Fruit fly (Drosophila melanogaster) whole organism, embryonic: ENCODE data around the gene PK1-R.
A peak's percentile ranks its signal among the peaks of the same experiment; 100 is the strongest.

Experiments used
- Atf6 ChIP-seq: fragments of 200-800 bp; sonication (Bioruptor generic); IDR thresholded peaks from 2 replicates; pipeline ENCODE4 v1.3.6; 2022; ENCODE audit warnings: missing biosample characterization, missing genetic modification characterization
- Blimp-1 ChIP-seq: fragments of 200-800 bp; sonication (Bioruptor generic); optimal IDR thresholded peaks from 3 replicates; lab custom pipeline; 2018; ENCODE audit warnings: missing biosample characterization, missing genetic modification characterization, mild to moderate bottlenecking, moderate library complexity, missing genetic modification reagents
- CG10366 ChIP-seq: fragments of 200-800 bp; sonication (Bioruptor generic); IDR thresholded peaks from 2 replicates; pipeline ENCODE4 v1.3.6; 2022; ENCODE audit warnings: missing biosample characterization, missing genetic modification characterization
- CG12071 ChIP-seq: fragments of 200-800 bp; sonication (Bioruptor generic); optimal IDR thresholded peaks from 3 replicates; lab custom pipeline; 2018; ENCODE audit warnings: missing biosample characterization, mild to moderate bottlenecking, missing genetic modification characterization
- CG12104 ChIP-seq: fragments of 200-800 bp; sonication (Bioruptor generic); optimal IDR thresholded peaks from 3 replicates; lab custom pipeline; 2016; ENCODE audit warnings: missing biosample characterization, missing genetic modification characterization
- CG1233 ChIP-seq: fragments of 200-800 bp; sonication (Bioruptor generic); optimal IDR thresholded peaks from 4 replicates; lab custom pipeline; 2018; ENCODE audit warnings: missing biosample characterization, mild to moderate bottlenecking, missing genetic modification characterization
- CG13424 ChIP-seq: fragments of 200-800 bp; sonication (Bioruptor generic); optimal IDR thresholded peaks from 2 replicates; lab custom pipeline; 2019; ENCODE audit warnings: missing biosample characterization, mild to moderate bottlenecking, missing genetic modification characterization, moderate library complexity
- CG14050 ChIP-seq: fragments of 200-800 bp; sonication (Bioruptor generic); IDR thresholded peaks from 3 replicates; pipeline ENCODE4 v1.3.6; 2022; ENCODE audit warnings: missing biosample characterization, missing genetic modification characterization
- CG14710 ChIP-seq: fragments of 200-800 bp; sonication (Bioruptor generic); optimal IDR thresholded peaks from 3 replicates; lab custom pipeline; 2019; ENCODE audit warnings: missing biosample characterization, mild to moderate bottlenecking, missing genetic modification characterization, moderate library complexity
- CG15514 ChIP-seq: fragments of 200-800 bp; sonication (Bioruptor generic); optimal IDR thresholded peaks from 3 replicates; lab custom pipeline; 2017; ENCODE audit warnings: missing biosample characterization, missing genetic modification characterization, mild to moderate bottlenecking, moderate library complexity, missing genetic modification reagents
- CG17359 ChIP-seq: fragments of 200-800 bp; sonication (Bioruptor generic); optimal IDR thresholded peaks from 3 replicates; lab custom pipeline; 2018; ENCODE audit warnings: missing biosample characterization, mild to moderate bottlenecking, missing genetic modification characterization, moderate library complexity
- CG17385 ChIP-seq: fragments of 200-800 bp; sonication (Bioruptor generic); optimal IDR thresholded peaks from 3 replicates; lab custom pipeline; 2018; ENCODE audit warnings: missing biosample characterization, mild to moderate bottlenecking, missing genetic modification characterization
- CG17568 ChIP-seq: fragments of 200-800 bp; sonication (Bioruptor generic); optimal IDR thresholded peaks from 2 replicates; lab custom pipeline; 2018; ENCODE audit warnings: missing biosample characterization, mild to moderate bottlenecking, missing genetic modification characterization, moderate library complexity
- CG18262 ChIP-seq: fragments of 200-800 bp; optimal IDR thresholded peaks from 3 replicates; lab custom pipeline; 2019; ENCODE audit warnings: missing biosample characterization, mild to moderate bottlenecking, missing genetic modification characterization, moderate library complexity
- CG1832 ChIP-seq: fragments of 200-800 bp; sonication (Bioruptor generic); optimal IDR thresholded peaks from 2 replicates; lab custom pipeline; 2017; ENCODE audit warnings: missing biosample characterization, mild to moderate bottlenecking, missing genetic modification characterization, inconsistent platforms
- CG18599 ChIP-seq: fragments of 200-800 bp; sonication (Bioruptor generic); optimal IDR thresholded peaks from 3 replicates; lab custom pipeline; 2017; ENCODE audit warnings: missing biosample characterization, missing genetic modification characterization, mild to moderate bottlenecking, moderate library complexity, missing genetic modification reagents
- CG31388 ChIP-seq: fragments of 200-800 bp; sonication (Bioruptor generic); optimal IDR thresholded peaks from 2 replicates; lab custom pipeline; 2016; ENCODE audit warnings: missing biosample characterization, missing genetic modification characterization
- CG32532 ChIP-seq: fragments of 200-800 bp; sonication (Bioruptor generic); IDR thresholded peaks from 2 replicates; pipeline ENCODE4 v1.3.6; 2022; ENCODE audit warnings: missing biosample characterization, missing genetic modification characterization
- CG32772 ChIP-seq: fragments of 200-800 bp; sonication (Bioruptor generic); IDR thresholded peaks from 2 replicates; pipeline ENCODE4 v1.3.6; 2022; ENCODE audit warnings: missing biosample characterization, missing genetic modification characterization
- CG3281 ChIP-seq: fragments of 200-800 bp; sonication (Bioruptor generic); optimal IDR thresholded peaks from 3 replicates; lab custom pipeline; 2017; ENCODE audit warnings: missing biosample characterization, mild to moderate bottlenecking, missing genetic modification characterization
- CG3995 ChIP-seq: fragments of 200-800 bp; sonication (Bioruptor generic); optimal IDR thresholded peaks from 3 replicates; lab custom pipeline; 2016; ENCODE audit warnings: missing biosample characterization, missing genetic modification characterization
- CG5180 ChIP-seq: fragments of 200-800 bp; sonication (Bioruptor generic); optimal IDR thresholded peaks from 3 replicates; lab custom pipeline; 2017; ENCODE audit warnings: missing biosample characterization, missing genetic modification characterization, mild to moderate bottlenecking, moderate library complexity, missing genetic modification reagents
- CG6272 ChIP-seq: fragments of 200-800 bp; sonication (Bioruptor generic); IDR thresholded peaks from 2 replicates; pipeline ENCODE4 v1.3.6; 2022; ENCODE audit warnings: missing biosample characterization, missing genetic modification characterization
- CG7963 ChIP-seq: fragments of 200-800 bp; sonication (Bioruptor generic); IDR thresholded peaks from 3 replicates; pipeline ENCODE4 v1.3.6; 2022; ENCODE audit warnings: missing biosample characterization, missing genetic modification characterization; ENCODE audit not compliant: partially characterized antibody
- CG8924 ChIP-seq: fragments of 200-800 bp; optimal IDR thresholded peaks from 3 replicates; lab custom pipeline; 2019; ENCODE audit warnings: missing biosample characterization, mild to moderate bottlenecking, missing genetic modification characterization, moderate library complexity
- CTCF ChIP-seq: fragments of 200-800 bp; sonication (Bioruptor generic); optimal IDR thresholded peaks from 2 replicates; lab custom pipeline; 2017; ENCODE audit warnings: missing biosample characterization, mild to moderate bottlenecking, missing genetic modification characterization, moderate library complexity
- Dad ChIP-seq: fragments of 200-800 bp; sonication (Bioruptor generic); optimal IDR thresholded peaks from 3 replicates; lab custom pipeline; 2016; ENCODE audit warnings: missing biosample characterization, missing genetic modification characterization
- Ets97D ChIP-seq: fragments of 200-800 bp; sonication (Bioruptor generic); optimal IDR thresholded peaks from 3 replicates; lab custom pipeline; 2016; ENCODE audit warnings: missing biosample characterization, missing genetic modification characterization
- GATAe ChIP-seq: fragments of 200-800 bp; sonication (Bioruptor generic); conservative IDR thresholded peaks from 2 replicates; pipeline ENCODE4 v1.3.6; 2022; ENCODE audit warnings: missing biosample characterization, missing genetic modification characterization
- NC2α ChIP-seq: fragments of 200-800 bp; sonication (Bioruptor generic); optimal IDR thresholded peaks from 2 replicates; lab custom pipeline; 2016; ENCODE audit warnings: missing biosample characterization, missing genetic modification characterization
- Nf-YB ChIP-seq: fragments of 200-800 bp; sonication (Bioruptor generic); optimal IDR thresholded peaks from 3 replicates; lab custom pipeline; 2019; ENCODE audit warnings: missing biosample characterization, mild to moderate bottlenecking, missing genetic modification characterization, moderate library complexity
- NfI ChIP-seq: fragments of 200-800 bp; sonication (Bioruptor generic); optimal IDR thresholded peaks from 3 replicates; lab custom pipeline; 2018; ENCODE audit warnings: missing biosample characterization, mild to moderate bottlenecking, missing genetic modification characterization, moderate library complexity
- Ssrp ChIP-seq: fragments of 200-800 bp; sonication (Bioruptor generic); optimal IDR thresholded peaks from 2 replicates; lab custom pipeline; 2018; ENCODE audit warnings: missing biosample characterization, mild to moderate bottlenecking, missing genetic modification characterization, moderate library complexity
- az2 ChIP-seq: fragments of 200-800 bp; sonication (Bioruptor generic); optimal IDR thresholded peaks from 3 replicates; lab custom pipeline; 2016; ENCODE audit warnings: missing biosample characterization, missing genetic modification characterization
- da ChIP-seq: fragments of 200-800 bp; sonication (Bioruptor generic); optimal IDR thresholded peaks from 2 replicates; lab custom pipeline; 2016; ENCODE audit warnings: missing biosample characterization, missing genetic modification characterization
- en ChIP-seq: fragments of 200-800 bp; sonication (Bioruptor generic); optimal IDR thresholded peaks from 2 replicates; lab custom pipeline; 2016; ENCODE audit warnings: missing biosample characterization, missing genetic modification characterization
- gcm ChIP-seq: fragments of 200-800 bp; sonication (Bioruptor generic); optimal IDR thresholded peaks from 2 replicates; lab custom pipeline; 2019; ENCODE audit warnings: missing biosample characterization, mild to moderate bottlenecking, missing genetic modification characterization, moderate library complexity
- maf-S ChIP-seq: fragments of 200-800 bp; sonication (Bioruptor generic); optimal IDR thresholded peaks from 2 replicates; lab custom pipeline; 2016; ENCODE audit warnings: missing biosample characterization, missing genetic modification characterization
- nau ChIP-seq: fragments of 200-800 bp; sonication (Bioruptor generic); optimal IDR thresholded peaks from 3 replicates; lab custom pipeline; 2017; ENCODE audit warnings: missing biosample characterization, mild to moderate bottlenecking, missing genetic modification characterization, missing genetic modification reagents
- nerfin-1 ChIP-seq: fragments of 200-800 bp; sonication (Bioruptor generic); optimal IDR thresholded peaks from 3 replicates; lab custom pipeline; 2019; ENCODE audit warnings: missing biosample characterization, mild to moderate bottlenecking, missing genetic modification characterization, moderate library complexity
- phol ChIP-seq: fragments of 200-800 bp; sonication (Bioruptor generic); optimal IDR thresholded peaks from 3 replicates; lab custom pipeline; 2018; ENCODE audit warnings: missing biosample characterization, mild to moderate bottlenecking, missing genetic modification characterization, moderate library complexity
- pnt ChIP-seq: fragments of 200-800 bp; sonication (Bioruptor generic); optimal IDR thresholded peaks from 3 replicates; lab custom pipeline; 2016; ENCODE audit warnings: missing biosample characterization, missing genetic modification characterization
- ranshi ChIP-seq: fragments of 200-800 bp; sonication (Bioruptor generic); IDR thresholded peaks from 2 replicates; pipeline ENCODE4 v1.3.6; 2022; ENCODE audit warnings: missing biosample characterization, missing genetic modification characterization
- row ChIP-seq: fragments of 200-800 bp; sonication (Bioruptor generic); IDR thresholded peaks from 3 replicates; pipeline ENCODE4 v1.3.6; 2022; ENCODE audit warnings: missing biosample characterization, missing genetic modification characterization
- scrt ChIP-seq: fragments of 200-800 bp; sonication (Bioruptor generic); optimal IDR thresholded peaks from 2 replicates; lab custom pipeline; 2018; ENCODE audit warnings: missing biosample characterization, mild to moderate bottlenecking, missing genetic modification characterization, moderate library complexity
- sd ChIP-seq: fragments of 200-800 bp; sonication (Bioruptor generic); optimal IDR thresholded peaks from 3 replicates; lab custom pipeline; 2018; ENCODE audit warnings: missing biosample characterization, mild to moderate bottlenecking, missing genetic modification characterization, moderate library complexity
- seq ChIP-seq: fragments of 200-800 bp; sonication (Bioruptor generic); IDR thresholded peaks from 2 replicates; pipeline ENCODE4 v1.3.6; 2022; ENCODE audit warnings: missing biosample characterization, missing genetic modification characterization
- so ChIP-seq: fragments of 200-800 bp; sonication (Bioruptor generic); IDR thresholded peaks from 3 replicates; pipeline ENCODE4 v1.3.6; 2022; ENCODE audit warnings: missing biosample characterization, missing genetic modification characterization
- tin ChIP-seq: fragments of 200-800 bp; sonication (Bioruptor generic); optimal IDR thresholded peaks from 3 replicates; lab custom pipeline; 2016; ENCODE audit warnings: missing biosample characterization, missing genetic modification characterization
- tll ChIP-seq, 2 experiments: fragments of 200-800 bp in 1 of 2; fragments of >200 bp in 1 of 2; sonication (Bioruptor generic) in 1 of 2; optimal IDR thresholded peaks; 2 replicates each; lab custom pipeline; 2017 to 2019; ENCODE audit warnings: missing biosample characterization in 2 of 2, missing genetic modification characterization in 2 of 2, mild to moderate bottlenecking in 1 of 2, moderate library complexity in 1 of 2

Gene PK1-R

dm6 chr3R:14095428-14095827, 7.5 kb downstream of the PK1-R start (continued):
- peak; percentile 45; the same call in 1 of the 2 replicates for TF ChIP-seq seq (GFP tag; lab: Robert Waterston, UW)
- TF ChIP-seq CG17385 = peak; percentile 60
- no peak for TF ChIP-seq GATAe
- TF ChIP-seq sd (tag; lab: Kevin White, UChicago) = no peak
- peak; percentile 65 for TF ChIP-seq CG13424
- TF ChIP-seq CG6272 (GFP tag; lab: Robert Waterston, UW) = 0 out of 2 replicates have a peak, but pooled peaks have one; percentile 23
- peak; percentile 70 for TF ChIP-seq CG17359 (tag; lab: Kevin White, UChicago)
- TF ChIP-seq CG18262 (tag; lab: Kevin White, UChicago) = peak; percentile 61
- peak; percentile 22 for TF ChIP-seq tin (GFP tag; lab: Kevin White, UChicago)
- no peak for TF ChIP-seq pnt
- TF ChIP-seq CG3281 = peak; percentile 19
- peak; percentile 42 for TF ChIP-seq Ssrp (tag; lab: Kevin White, UChicago)
- no peak for TF ChIP-seq CG17568 (GFP tag; lab: Kevin White, UChicago)
- TF ChIP-seq CG3995 (GFP tag; lab: Kevin White, UChicago) = no peak
- TF ChIP-seq da (GFP tag; lab: Kevin White, UChicago) = no peak
- TF ChIP-seq nau (GFP tag; lab: Kevin White, UChicago) = peak; percentile 25
- TF ChIP-seq CG8924 (tag; lab: Kevin White, UChicago) = peak; percentile 49
- peak; percentile 41 for TF ChIP-seq az2 (GFP tag; lab: Kevin White, UChicago)
- peak; percentile 33; the same call in 2 of the 3 replicates for TF ChIP-seq CG14050 (GFP tag; lab: Robert Waterston, UW)
- TF ChIP-seq CG7963 (GFP tag; lab: Robert Waterston, UW) = no peak
- TF ChIP-seq gcm = peak; percentile 30
- no peak for TF ChIP-seq tll (GFP tag; optimal IDR thresholded peaks at IDR 0.05; lab: Kevin White, UChicago)
- TF ChIP-seq scrt (GFP tag; lab: Kevin White, UChicago) = peak; percentile 26
- TF ChIP-seq Blimp-1 = peak; percentile 75
- TF ChIP-seq NC2α (GFP tag; lab: Kevin White, UChicago) = no peak
- TF ChIP-seq CG32532 = peak; percentile 52; the same call in 1 of the 2 replicates
- peak; percentile 66 for TF ChIP-seq CG32772 (GFP tag; lab: Robert Waterston, UW)
- 0 out of 2 replicates have a peak, but pooled peaks have one; percentile 13 for TF ChIP-seq ranshi (GFP tag; lab: Robert Waterston, UW)
- TF ChIP-seq en = no peak
- TF ChIP-seq CG31388 = no peak
- peak; percentile 61 for TF ChIP-seq phol (tag; lab: Kevin White, UChicago)
- peak; percentile 39; the same call in 1 of the 2 replicates for TF ChIP-seq CG10366 (GFP tag; lab: Robert Waterston, UW)
- peak; percentile 4 for TF ChIP-seq NfI
- no peak for TF ChIP-seq Dad
- peak; percentile 18 for TF ChIP-seq nerfin-1 (tag; lab: Kevin White, UChicago)
- peak; percentile 28 for TF ChIP-seq CG14710 (tag; lab: Kevin White, UChicago)
- TF ChIP-seq CG1832 (GFP tag; lab: Kevin White, UChicago) = no peak
- no peak for TF ChIP-seq CG12071 (GFP tag; lab: Kevin White, UChicago)
- peak; percentile 43 for TF ChIP-seq CG5180 (GFP tag; lab: Kevin White, UChicago)
- TF ChIP-seq CG18599 (GFP tag; lab: Kevin White, UChicago) = peak; percentile 67
- TF ChIP-seq maf-S (GFP tag; lab: Kevin White, UChicago) = no peak
- TF ChIP-seq CG15514 (GFP tag; lab: Kevin White, UChicago) = peak; percentile 0
- TF ChIP-seq CG12104 (GFP tag; lab: Kevin White, UChicago) = peak; percentile 19
- peak; percentile 18 for TF ChIP-seq Nf-YB
- peak; percentile 63 for TF ChIP-seq row (GFP tag; lab: Robert Waterston, UW)
- TF ChIP-seq Atf6 (GFP tag; lab: Robert Waterston, UW) = peak; percentile 39; the same call in 1 of the 2 replicates
- TF ChIP-seq so (GFP tag; lab: Robert Waterston, UW) = peak; percentile 68; the same call in 1 of the 3 replicates
- TF ChIP-seq CTCF (GFP tag; lab: Kevin White, UChicago) = peak; percentile 17
- peak; percentile 32 for TF ChIP-seq CG1233 (GFP tag; lab: Kevin White, UChicago)
- no peak for TF ChIP-seq Ets97D (GFP tag; lab: Kevin White, UChicago)
